Worm (Caenorhabditis elegans): ENCODE data around the gene Y41G9A.17.

ce11 chrX:3040609-3041008, 41.1 kb upstream of the Y41G9A.17 start:
- no peak for TF ChIP-seq W03F9.2 (tag; optimal IDR thresholded peaks at IDR 0.05)
- TF ChIP-seq him-1 (tag; optimal IDR thresholded peaks at IDR 0.05) = no peak
